Fruit fly (Drosophila melanogaster): Measurements from ENCODE around the gene CG6040.

CG6040 gene

DNA sequence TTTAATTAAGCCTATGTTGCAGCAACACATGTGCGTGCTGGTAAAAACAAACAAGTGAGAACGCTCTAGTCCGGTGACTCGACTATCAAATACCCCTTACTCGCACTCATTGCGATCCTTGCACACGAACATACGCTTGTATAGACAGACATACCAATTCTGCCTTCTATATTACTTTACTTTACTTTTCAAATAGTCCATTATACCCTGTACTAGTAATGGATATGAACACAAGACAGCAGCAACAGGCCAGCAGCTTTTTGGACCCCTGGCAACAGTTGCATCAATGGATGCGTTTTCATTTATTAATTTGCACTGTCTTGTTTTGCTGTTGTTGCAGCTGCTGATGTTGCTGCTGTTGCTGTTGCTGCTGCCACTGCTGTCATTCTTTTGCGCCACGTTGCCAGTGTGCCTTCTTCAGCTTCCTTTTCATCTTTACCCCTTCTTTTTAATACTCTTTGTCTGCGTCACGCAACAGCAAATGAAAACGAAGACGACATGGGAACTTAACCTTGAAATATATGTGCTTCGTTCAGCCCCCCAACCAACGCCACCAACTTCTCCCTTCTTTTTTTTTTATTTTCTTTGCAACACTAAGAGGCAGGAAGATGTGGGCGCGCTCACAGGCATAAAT lies 21.9 kb downstream of the CG6040 start (continued):
- TF ChIP-seq Gug (GFP tag; IDR thresholded peaks at IDR 0.05) (peak; percentile 83), fkh (GFP tag; optimal IDR thresholded peaks at IDR 0.05) (no peak), OdsH (GFP tag; optimal IDR thresholded peaks at IDR 0.05) (peak; percentile 88), achi (GFP tag; optimal IDR thresholded peaks at IDR 0.05) (peak; percentile 85), svp (GFP tag) (peak; percentile 95), CG7368 (GFP tag; optimal IDR thresholded peaks at IDR 0.05) (peak; percentile 82), CG11762 (GFP tag; optimal IDR thresholded peaks at IDR 0.05; ENCODE audit: insufficient read depth) (peak; percentile 65), CG31627 (GFP tag; optimal IDR thresholded peaks at IDR 0.05) (peak; percentile 87), dac (GFP tag; optimal IDR thresholded peaks at IDR 0.05) (peak; percentile 64), acj6 (GFP tag; optimal IDR thresholded peaks at IDR 0.05) (peak; percentile 89), vri (GFP tag; optimal IDR thresholded peaks at IDR 0.05) (peak; percentile 79), Hr39 (GFP tag; optimal IDR thresholded peaks at IDR 0.05) (peak; percentile 90), Lpt (GFP tag; optimal IDR thresholded peaks at IDR 0.05) (peak; percentile 77)

dm6 chr3R:19132146-19132833 lies 35.5 kb downstream of the CG6040 start, which contains the start of gene Cyp12a5:
TSS of gene Cyp12a5 (plus strand) at chr3R:19132648.
- TF ChIP-seq svp (GFP tag) (no peak), CG10669 (GFP tag; optimal IDR thresholded peaks at IDR 0.05) (no peak), CG16779 (tag; optimal IDR thresholded peaks at IDR 0.05) (no peak), CG6276 (GFP tag; optimal IDR thresholded peaks at IDR 0.05) (no peak), CG34406 (GFP tag; optimal IDR thresholded peaks at IDR 0.05) (no peak), Eip75B (GFP tag; optimal IDR thresholded peaks at IDR 0.05) (no peak), fd59A (GFP tag; optimal IDR thresholded peaks at IDR 0.05) (no peak), Ets96B (tag; optimal IDR thresholded peaks at IDR 0.05) (no peak)

DNA sequence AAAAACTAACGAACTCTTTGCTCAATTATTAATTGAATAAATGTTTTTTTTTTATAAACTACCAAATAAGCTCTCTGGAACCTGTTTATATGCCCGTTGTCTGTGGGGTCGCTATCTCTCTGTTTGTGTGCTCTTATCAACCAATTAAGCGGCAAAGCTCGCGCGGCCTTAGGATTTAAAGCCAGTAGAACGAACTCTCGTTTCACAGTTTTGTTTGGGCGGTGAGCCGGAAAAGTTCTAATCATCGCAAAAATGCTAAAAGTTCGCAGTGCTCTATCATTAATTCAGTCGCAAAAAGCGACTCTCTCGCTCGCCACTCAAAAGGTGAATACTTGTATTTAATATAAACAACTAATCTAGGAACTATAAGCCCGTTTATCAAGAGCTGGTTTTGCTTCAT lies 38.2 kb downstream of the CG6040 start, which contains the start of gene Cyp12a4:
Cyp12a4 (plus strand) TSS at position 202 of the 400 bp plus-strand sequence.
- no peak for TF ChIP-seq CG10631 (GFP tag; optimal IDR thresholded peaks at IDR 0.05)
- TF ChIP-seq vri (GFP tag; optimal IDR thresholded peaks at IDR 0.05) = peak; percentile 11
- TF ChIP-seq Hr4 (GFP tag; optimal IDR thresholded peaks at IDR 0.05) = no peak

dm6 chr3R:19147511-19148239 lies 50.9 kb downstream of the CG6040 start, which contains the start of gene Ppcs:
TSS of gene Ppcs (minus strand) at chr3R:19147910.
- TF ChIP-seq Gug (GFP tag; IDR thresholded peaks at IDR 0.05) (0 out of 2 replicates have a peak, but pooled peaks have one; percentile 17), spab (GFP tag; optimal IDR thresholded peaks at IDR 0.05) (peak; percentile 80), Eip78C (GFP tag) (peak; percentile 91), lz (GFP tag; optimal IDR thresholded peaks at IDR 0.05) (peak; percentile 48), CG6854 (GFP tag; optimal IDR thresholded peaks at IDR 0.05) (peak; percentile 96), CG10669 (GFP tag; optimal IDR thresholded peaks at IDR 0.05) (peak; percentile 59), CG8119 (GFP tag; IDR thresholded peaks at IDR 0.05) (peak; percentile 78), Eip75B (GFP tag; optimal IDR thresholded peaks at IDR 0.05) (peak; percentile 69), svp (GFP tag) (peak; percentile 99), Sox102F (GFP tag; optimal IDR thresholded peaks at IDR 0.05) (peak; percentile 56), dsx (GFP tag; optimal IDR thresholded peaks at IDR 0.05; ENCODE audit: poor library complexity, severe bottlenecking) (peak; percentile 59), salr (GFP tag; optimal IDR thresholded peaks at IDR 0.05) (peak in 1 of 2 experiments; percentile 74), CG11762 (GFP tag; optimal IDR thresholded peaks at IDR 0.05; ENCODE audit: insufficient read depth) (peak; percentile 66), acj6 (GFP tag; optimal IDR thresholded peaks at IDR 0.05) (peak; percentile 50), CG9139 (GFP tag; optimal IDR thresholded peaks at IDR 0.05) (peak; percentile 92), CG7368 (GFP tag; optimal IDR thresholded peaks at IDR 0.05) (peak; percentile 75), CG6163 (GFP tag; IDR thresholded peaks at IDR 0.05) (peak; percentile 63; the same call in 2 of the 3 replicates), Ets96B (tag; optimal IDR thresholded peaks at IDR 0.05) (peak; percentile 35), achi (GFP tag; optimal IDR thresholded peaks at IDR 0.05) (peak; percentile 76), Hr38 (GFP tag; optimal IDR thresholded peaks at IDR 0.05) (no peak), pdm3 (GFP tag; optimal IDR thresholded peaks at IDR 0.05) (peak; percentile 65), Blimp-1 (GFP tag; optimal IDR thresholded peaks at IDR 0.05) (peak; percentile 58), Smox (GFP tag; optimal IDR thresholded peaks at IDR 0.05) (peak; percentile 58), CG34406 (GFP tag; optimal IDR thresholded peaks at IDR 0.05) (peak; percentile 40), Hr4 (GFP tag; optimal IDR thresholded peaks at IDR 0.05) (peak; percentile 44), CG11902 (GFP tag; optimal IDR thresholded peaks at IDR 0.05) (no peak), Met (GFP tag; optimal IDR thresholded peaks at IDR 0.05) (peak; percentile 60), Ets21C (GFP tag; optimal IDR thresholded peaks at IDR 0.05) (peak; percentile 41), CG6808 (GFP tag; optimal IDR thresholded peaks at IDR 0.05) (peak; percentile 99)

All from whole organism, prepupa.